Fruit fly (Drosophila melanogaster) whole organism, embryonic: Measurements from ENCODE around the gene CG46244.

Experiments
- Adf1 ChIP-seq: fragments of 200-800 bp; sonication (Bioruptor generic); IDR thresholded peaks from 2 replicates; pipeline ENCODE4 v1.3.6; 2022; ENCODE audit warnings: missing biosample characterization, missing genetic modification characterization
- Asciz ChIP-seq: fragments of 200-800 bp; sonication (Bioruptor generic); optimal IDR thresholded peaks from 2 replicates; lab custom pipeline; 2017; ENCODE audit warnings: missing biosample characterization, mild to moderate bottlenecking, missing genetic modification characterization, missing genetic modification reagents
- CG10543 ChIP-seq: fragments of 200-800 bp; sonication (Bioruptor generic); optimal IDR thresholded peaks from 3 replicates; lab custom pipeline; 2017; ENCODE audit warnings: missing biosample characterization, mild to moderate bottlenecking, missing genetic modification characterization, moderate library complexity
- CG12219 ChIP-seq: fragments of 200-800 bp; sonication (Bioruptor generic); optimal IDR thresholded peaks from 3 replicates; lab custom pipeline; 2018; ENCODE audit warnings: missing biosample characterization, mild to moderate bottlenecking, missing genetic modification characterization
- CG15073 ChIP-seq: fragments of 200-800 bp; sonication (Bioruptor generic); optimal IDR thresholded peaks from 2 replicates; lab custom pipeline; 2016; ENCODE audit warnings: missing biosample characterization, missing genetic modification characterization
- CG1647 ChIP-seq: fragments of 200-800 bp; sonication (Bioruptor generic); optimal IDR thresholded peaks from 3 replicates; lab custom pipeline; 2016; ENCODE audit warnings: missing biosample characterization, missing genetic modification characterization
- CG1832 ChIP-seq: fragments of 200-800 bp; sonication (Bioruptor generic); optimal IDR thresholded peaks from 2 replicates; lab custom pipeline; 2017; ENCODE audit warnings: missing biosample characterization, mild to moderate bottlenecking, missing genetic modification characterization, inconsistent platforms
- CG31224 ChIP-seq: fragments of 200-800 bp; sonication (Bioruptor generic); IDR thresholded peaks from 2 replicates; pipeline ENCODE4 v1.3.6; 2022; ENCODE audit warnings: missing biosample characterization, missing genetic modification characterization
- CG4360 ChIP-seq: fragments of 200-800 bp; sonication (Bioruptor generic); IDR thresholded peaks from 2 replicates; pipeline ENCODE4 v1.3.6; 2022; ENCODE audit warnings: missing biosample characterization, missing genetic modification characterization
- CG4404 ChIP-seq: fragments of 200-800 bp; sonication (Bioruptor generic); IDR thresholded peaks from 2 replicates; pipeline ENCODE4 v1.3.6; 2022; ENCODE audit warnings: missing biosample characterization, missing genetic modification characterization
- CG4820 ChIP-seq: fragments of 200-800 bp; sonication (Bioruptor generic); optimal IDR thresholded peaks from 3 replicates; lab custom pipeline; 2016; ENCODE audit warnings: missing biosample characterization, missing genetic modification characterization
- CG6254 ChIP-seq: fragments of 200-800 bp; sonication (Bioruptor generic); optimal IDR thresholded peaks from 3 replicates; lab custom pipeline; 2017; ENCODE audit warnings: mild to moderate bottlenecking, missing biosample characterization, missing genetic modification reagents, missing genetic modification characterization
- CG6813 ChIP-seq: fragments of 200-800 bp; sonication (Bioruptor generic); optimal IDR thresholded peaks from 2 replicates; lab custom pipeline; 2017; ENCODE audit warnings: missing biosample characterization, missing genetic modification characterization, mild to moderate bottlenecking, moderate library complexity, missing genetic modification reagents
- CG8765 ChIP-seq: fragments of 200-800 bp; sonication (Bioruptor generic); IDR thresholded peaks from 2 replicates; pipeline ENCODE4 v1.3.6; 2022; ENCODE audit warnings: missing biosample characterization, missing genetic modification characterization
- CG9876 ChIP-seq: fragments of 200-800 bp; sonication (Bioruptor generic); optimal IDR thresholded peaks from 2 replicates; lab custom pipeline; 2016; ENCODE audit warnings: missing biosample characterization, missing genetic modification characterization
- CTCF ChIP-seq: fragments of 200-800 bp; sonication (Bioruptor generic); optimal IDR thresholded peaks from 2 replicates; lab custom pipeline; 2017; ENCODE audit warnings: missing biosample characterization, mild to moderate bottlenecking, missing genetic modification characterization, moderate library complexity
- Chrac-16 ChIP-seq: fragments of 200-800 bp; sonication (Bioruptor generic); optimal IDR thresholded peaks from 3 replicates; lab custom pipeline; 2016; ENCODE audit warnings: missing biosample characterization, missing genetic modification characterization
- CkIIα-i1 ChIP-seq: fragments of 200-800 bp; sonication (Bioruptor generic); IDR thresholded peaks from 2 replicates; pipeline ENCODE4 v1.3.6; 2022; ENCODE audit warnings: missing biosample characterization, missing genetic modification characterization
- Hmr ChIP-seq: fragments of 200-800 bp; sonication (Bioruptor generic); optimal IDR thresholded peaks from 3 replicates; lab custom pipeline; 2017; ENCODE audit warnings: mild to moderate bottlenecking, missing biosample characterization, missing genetic modification reagents, missing genetic modification characterization
- Hr39 ChIP-seq: fragments of >200 bp; optimal IDR thresholded peaks from 2 replicates; lab custom pipeline; 2017
- Med ChIP-seq: fragments of 200-800 bp; sonication (Bioruptor generic); peaks from one replicate; lab custom pipeline; 2016; ENCODE audit warnings: missing biosample characterization, missing genetic modification characterization, mild to moderate bottlenecking, inconsistent platforms, moderate library complexity
- Myb ChIP-seq: fragments of 200-800 bp; sonication (Bioruptor generic); optimal IDR thresholded peaks from 2 replicates; lab custom pipeline; 2016; ENCODE audit warnings: missing biosample characterization, missing genetic modification characterization
- PHDP ChIP-seq: fragments of 200-800 bp; sonication (Bioruptor generic); optimal IDR thresholded peaks from 3 replicates; lab custom pipeline; 2018; ENCODE audit warnings: missing biosample characterization, mild to moderate bottlenecking, missing genetic modification characterization, moderate library complexity
- Poxn ChIP-seq: fragments of 200-800 bp; sonication (Bioruptor generic); IDR thresholded peaks from 2 replicates; pipeline ENCODE4 v1.3.6; 2022; ENCODE audit warnings: missing biosample characterization, missing genetic modification characterization
- Sox102F ChIP-seq: fragments of 200-800 bp; sonication (Bioruptor generic); optimal IDR thresholded peaks from 2 replicates; lab custom pipeline; 2018; ENCODE audit warnings: missing biosample characterization, mild to moderate bottlenecking, missing genetic modification characterization, moderate library complexity
- Vsx1 ChIP-seq: fragments of 200-800 bp; sonication (Bioruptor generic); optimal IDR thresholded peaks from 2 replicates; lab custom pipeline; 2017; ENCODE audit warnings: missing biosample characterization, mild to moderate bottlenecking, missing genetic modification characterization, missing genetic modification reagents
- abd-A ChIP-seq: fragments of 200-800 bp; sonication (Bioruptor generic); optimal IDR thresholded peaks from 3 replicates; lab custom pipeline; 2019; ENCODE audit warnings: missing biosample characterization, mild to moderate bottlenecking, missing genetic modification characterization, moderate library complexity
- al ChIP-seq: fragments of 200-800 bp; sonication (Bioruptor generic); IDR thresholded peaks from 2 replicates; pipeline ENCODE4 v1.3.6; 2022; ENCODE audit warnings: missing biosample characterization, missing genetic modification characterization
- chinmo ChIP-seq: fragments of 200-800 bp; sonication (Bioruptor generic); IDR thresholded peaks from 4 replicates; pipeline ENCODE4 v1.3.6; 2022; ENCODE audit warnings: missing biosample characterization, missing genetic modification characterization; ENCODE audit not compliant: partially characterized antibody
- chm ChIP-seq: fragments of 200-800 bp; sonication (Bioruptor generic); IDR thresholded peaks from 2 replicates; pipeline ENCODE4 v1.3.6; 2022; ENCODE audit warnings: missing biosample characterization, missing genetic modification characterization
- ci ChIP-seq: fragments of 200-800 bp; sonication (Bioruptor generic); IDR thresholded peaks from 3 replicates; pipeline ENCODE4 v1.3.6; 2022; ENCODE audit warnings: missing biosample characterization, missing genetic modification characterization
- crol ChIP-seq: fragments of 200-800 bp; sonication (Bioruptor generic); IDR thresholded peaks from 2 replicates; pipeline ENCODE4 v1.3.6; 2022; ENCODE audit warnings: missing biosample characterization, missing genetic modification characterization
- eve ChIP-seq, 2 experiments: fragments of >200 bp; optimal IDR thresholded peaks; 2 replicates each; lab custom pipeline; 2017; ENCODE audit warnings: missing biosample characterization in 2 of 2, missing genetic modification characterization in 2 of 2
- fd102C ChIP-seq: fragments of 200-800 bp; sonication (Bioruptor generic); optimal IDR thresholded peaks from 2 replicates; lab custom pipeline; 2018; ENCODE audit warnings: missing biosample characterization, mild to moderate bottlenecking, missing genetic modification characterization, moderate library complexity
- inv ChIP-seq: fragments of 200-800 bp; sonication (Bioruptor generic); IDR thresholded peaks from 2 replicates; pipeline ENCODE4 v1.3.6; 2022; ENCODE audit warnings: missing biosample characterization, missing genetic modification characterization; ENCODE audit not compliant: partially characterized antibody
- ken ChIP-seq: fragments of 200-800 bp; sonication (Bioruptor generic); IDR thresholded peaks from 3 replicates; pipeline ENCODE4 v1.3.6; 2022; ENCODE audit warnings: missing biosample characterization, missing genetic modification characterization
- lola ChIP-seq, 3 experiments: fragments of >200 bp in 2 of 3; fragments of 200-800 bp in 1 of 3; sonication (Bioruptor generic) in 1 of 3; optimal IDR thresholded peaks; 2 replicates each; lab custom pipeline; 2017 to 2019; ENCODE audit warnings: missing biosample characterization in 3 of 3, missing genetic modification characterization in 3 of 3, mild to moderate bottlenecking in 1 of 3, moderate library complexity in 1 of 3
- lov ChIP-seq, 2 experiments: fragments of 200-800 bp in 1 of 2; fragments of >200 bp in 1 of 2; sonication (Bioruptor generic) in 1 of 2; IDR thresholded peaks in 1 of 2; optimal IDR thresholded peaks in 1 of 2; 2 replicates in 1 of 2; 3 replicates in 1 of 2; pipeline versions ENCODE4 v1.3.6 to Lab custom; 2017 to 2022; ENCODE audit warnings: missing biosample characterization in 1 of 2, missing genetic modification characterization in 1 of 2
- mirr ChIP-seq: fragments of 200-800 bp; sonication (Bioruptor generic); optimal IDR thresholded peaks from 3 replicates; lab custom pipeline; 2018; ENCODE audit warnings: missing biosample characterization, mild to moderate bottlenecking, missing genetic modification characterization
- oc ChIP-seq: fragments of 200-800 bp; sonication (Bioruptor generic); optimal IDR thresholded peaks from 2 replicates; lab custom pipeline; 2018; ENCODE audit warnings: missing biosample characterization, mild to moderate bottlenecking, missing genetic modification characterization, moderate library complexity
- pnt ChIP-seq: fragments of 200-800 bp; sonication (Bioruptor generic); optimal IDR thresholded peaks from 3 replicates; lab custom pipeline; 2016; ENCODE audit warnings: missing biosample characterization, missing genetic modification characterization
- rib ChIP-seq: fragments of 200-800 bp; sonication (Bioruptor generic); IDR thresholded peaks from 2 replicates; pipeline ENCODE4 v1.3.6; 2022; ENCODE audit warnings: missing biosample characterization, missing genetic modification characterization
- sc ChIP-seq, 3 experiments: fragments of >200 bp in 2 of 3; fragments of 200-800 bp in 1 of 3; sonication (Bioruptor generic) in 1 of 3; optimal IDR thresholded peaks; 2 replicates in 2 of 3; 3 replicates in 1 of 3; lab custom pipeline; 2017; ENCODE audit warnings: mild to moderate bottlenecking in 1 of 3, missing biosample characterization in 1 of 3, missing genetic modification characterization in 1 of 3, missing genetic modification reagents in 1 of 3
- scrt ChIP-seq: fragments of 200-800 bp; sonication (Bioruptor generic); optimal IDR thresholded peaks from 2 replicates; lab custom pipeline; 2018; ENCODE audit warnings: missing biosample characterization, mild to moderate bottlenecking, missing genetic modification characterization, moderate library complexity
- sim ChIP-seq: fragments of 200-800 bp; sonication (Bioruptor generic); IDR thresholded peaks from 2 replicates; pipeline ENCODE4 v1.3.6; 2022; ENCODE audit warnings: missing biosample characterization, missing genetic modification characterization
- slbo ChIP-seq: fragments of 200-800 bp; sonication (Bioruptor generic); IDR thresholded peaks from 2 replicates; pipeline ENCODE4 v1.3.6; 2022; ENCODE audit warnings: missing biosample characterization, missing genetic modification characterization
- so ChIP-seq: fragments of 200-800 bp; sonication (Bioruptor generic); IDR thresholded peaks from 3 replicates; pipeline ENCODE4 v1.3.6; 2022; ENCODE audit warnings: missing biosample characterization, missing genetic modification characterization
- ttk ChIP-seq: fragments of 200-800 bp; sonication (Bioruptor generic); IDR thresholded peaks from 2 replicates; pipeline ENCODE4 v2.1.2; 2022; ENCODE audit warnings: missing biosample characterization, missing genetic modification characterization
- wdn ChIP-seq: fragments of 200-800 bp; sonication (Bioruptor generic); IDR thresholded peaks from 2 replicates; pipeline ENCODE4 v1.3.6; 2022; ENCODE audit warnings: missing biosample characterization, missing genetic modification characterization
- zfh1 ChIP-seq: fragments of 200-800 bp; sonication (Bioruptor generic); IDR thresholded peaks from 3 replicates; pipeline ENCODE4 v1.3.6; 2022; ENCODE audit warnings: missing biosample characterization, missing genetic modification characterization

CG46244 gene

dm6 chr2L:19755015-19755414, 148.6 kb downstream of the CG46244 start (continued):
- TF ChIP-seq sc (optimal IDR thresholded peaks at IDR 0.05; lab: Kevin White, UChicago) (no peak), sc (GFP tag; optimal IDR thresholded peaks at IDR 0.05; lab: Kevin White, UChicago) (no peak), CkIIα-i1 (GFP tag; lab: Robert Waterston, UW) (no peak), eve (GFP tag; optimal IDR thresholded peaks at IDR 0.05; lab: Kevin White, UChicago) (no peak), CG6813 (GFP tag; lab: Kevin White, UChicago) (no peak), CTCF (GFP tag; lab: Kevin White, UChicago) (no peak), mirr (GFP tag; lab: Kevin White, UChicago) (peak; percentile 17), CG8765 (GFP tag; lab: Robert Waterston, UW) (no peak), lov (optimal IDR thresholded peaks at IDR 0.05; lab: Kevin White, UChicago) (no peak), lov (GFP tag; IDR thresholded peaks at IDR 0.05; lab: Robert Waterston, UW) (0 out of 3 replicates have a peak, but pooled peaks have one; percentile 48), al (GFP tag; lab: Robert Waterston, UW) (no peak), CG9876 (GFP tag; lab: Kevin White, UChicago) (no peak), Vsx1 (no peak), wdn (no peak), inv (GFP tag; lab: Robert Waterston, UW) (no peak), slbo (GFP tag; lab: Robert Waterston, UW) (0 out of 2 replicates have a peak, but pooled peaks have one; percentile 6), so (0 out of 3 replicates have a peak, but pooled peaks have one; percentile 24)

- TF ChIP-seq Asciz (GFP tag; lab: Kevin White, UChicago) (no peak), ci (GFP tag; lab: Robert Waterston, UW) (peak; percentile 48; the same call in 2 of the 3 replicates), Med (peak; percentile 7), sim (0 out of 2 replicates have a peak, but pooled peaks have one; percentile 19), ken (0 out of 3 replicates have a peak, but pooled peaks have one; percentile 25), CG12219 (GFP tag; lab: Kevin White, UChicago) (no peak), Vsx1 (no peak), rib (GFP tag; lab: Robert Waterston, UW) (no peak), CG1832 (GFP tag; lab: Kevin White, UChicago) (peak; percentile 7), ttk (0 out of 2 replicates have a peak, but pooled peaks have one; percentile 10), CG15073 (GFP tag; lab: Kevin White, UChicago) (no peak), CG31224 (GFP tag; lab: Robert Waterston, UW) (0 out of 2 replicates have a peak, but pooled peaks have one; percentile 18), Myb (no peak), Poxn (no peak), zfh1 (GFP tag; lab: Robert Waterston, UW) (no peak), fd102C (GFP tag; lab: Kevin White, UChicago) (no peak), Hr39 (lab: Kevin White, UChicago) (peak; percentile 71), CG4360 (GFP tag; lab: Robert Waterston, UW) (peak; percentile 90), CG4820 (GFP tag; lab: Kevin White, UChicago) (no peak), PHDP (tag; lab: Kevin White, UChicago) (no peak), oc (no peak), crol (GFP tag; lab: Robert Waterston, UW) (peak; percentile 95), Chrac-16 (GFP tag; lab: Kevin White, UChicago) (no peak), abd-A (tag; lab: Kevin White, UChicago) (peak; percentile 26), lola (GFP tag; optimal IDR thresholded peaks at IDR 0.05; lab: Kevin White, UChicago) (no peak), chm (GFP tag; lab: Robert Waterston, UW) (0 out of 2 replicates have a peak, but pooled peaks have one; percentile 22), Hmr (GFP tag; lab: Kevin White, UChicago) (no peak), Sox102F (no peak), CG4404 (GFP tag; lab: Robert Waterston, UW) (no peak), scrt (GFP tag; lab: Kevin White, UChicago) (peak; percentile 85), chinmo (GFP tag; lab: Robert Waterston, UW) (peak; percentile 64; the same call in 1 of the 4 replicates), CG10543 (GFP tag; lab: Kevin White, UChicago) (no peak), CG1647 (GFP tag; lab: Kevin White, UChicago) (no peak), Adf1 (GFP tag; lab: Robert Waterston, UW) (peak; percentile 69), CG6254 (GFP tag; lab: Kevin White, UChicago) (no peak), pnt (GFP tag; lab: Kevin White, UChicago) (no peak)
Observed at dm6 chr2L:19756040-19756439, 149.7 kb downstream of the CG46244 start.
